Fruit fly (Drosophila melanogaster): ENCODE data around the gene noc.

The noc gene

DNA sequence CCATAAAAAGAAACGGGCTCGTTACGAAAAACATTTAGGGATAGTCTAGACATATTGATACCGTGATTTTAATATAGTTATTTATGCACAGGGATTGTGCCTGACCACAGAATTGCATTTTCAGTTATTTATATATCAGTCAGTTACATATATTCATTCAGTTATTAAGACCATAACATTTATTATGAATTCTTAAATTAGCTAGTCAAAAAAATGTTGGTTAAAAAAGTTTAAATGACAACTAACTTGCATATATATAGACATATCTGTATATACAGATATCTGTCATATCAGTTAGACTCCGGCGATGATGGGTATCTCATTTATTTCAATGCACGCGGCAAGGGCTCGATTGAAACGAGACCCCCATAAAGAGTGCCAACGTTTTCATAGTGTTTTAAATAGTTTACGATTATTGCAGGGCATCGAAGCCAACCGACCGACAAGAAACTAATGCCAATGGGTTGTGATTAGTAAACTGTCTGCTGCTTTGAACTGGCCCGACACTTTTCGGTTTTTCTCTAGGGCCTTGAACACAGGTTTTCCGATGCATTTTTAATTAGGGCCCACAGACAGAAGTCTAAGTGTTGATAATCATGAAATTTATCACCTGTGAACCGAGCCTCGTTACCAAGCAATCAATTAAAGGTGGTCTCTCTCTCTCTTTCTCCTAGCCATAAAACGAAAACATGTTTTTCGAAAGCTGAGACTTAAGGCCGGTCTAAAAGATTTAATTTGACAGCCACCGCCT lies 27.8 kb upstream of the noc start (continued):
- TF ChIP-seq unpg (GFP tag; optimal IDR thresholded peaks at IDR 0.05) (peak; percentile 68), Dll (GFP tag; IDR thresholded peaks at IDR 0.05; ENCODE audit: partially characterized antibody) (no peak), CG11723 (GFP tag; optimal IDR thresholded peaks at IDR 0.05) (peak; percentile 23), tap (tag; optimal IDR thresholded peaks at IDR 0.05) (peak; percentile 88), NfI (GFP tag; optimal IDR thresholded peaks at IDR 0.05) (no peak), CG7987 (GFP tag; optimal IDR thresholded peaks at IDR 0.05) (peak; percentile 58), lmd (GFP tag; IDR thresholded peaks at IDR 0.05) (peak; percentile 17; the same call in 1 of the 2 replicates), nau (GFP tag; optimal IDR thresholded peaks at IDR 0.05) (peak; percentile 69), CG6272 (GFP tag; IDR thresholded peaks at IDR 0.05) (0 out of 2 replicates have a peak, but pooled peaks have one; percentile 24), CG12391 (tag; optimal IDR thresholded peaks at IDR 0.05) (peak; percentile 80), CG7745 (tag; optimal IDR thresholded peaks at IDR 0.05) (no peak), lola (GFP tag; optimal IDR thresholded peaks at IDR 0.05) (peak in 1 of 3 experiments; percentile 90), CG9609 (GFP tag; optimal IDR thresholded peaks at IDR 0.05) (no peak), CG7928 (GFP tag; optimal IDR thresholded peaks at IDR 0.05) (no peak), CG17359 (tag; optimal IDR thresholded peaks at IDR 0.05) (peak; percentile 89), sug (tag; optimal IDR thresholded peaks at IDR 0.05) (peak; percentile 48), sr (GFP tag; IDR thresholded peaks at IDR 0.05) (0 out of 3 replicates have a peak, but pooled peaks have one; percentile 31), CG12104 (GFP tag; optimal IDR thresholded peaks at IDR 0.05) (no peak), CG16815 (GFP tag; optimal IDR thresholded peaks at IDR 0.05) (peak; percentile 66), CG15269 (tag; optimal IDR thresholded peaks at IDR 0.05) (peak; percentile 39), CG3726 (GFP tag; IDR thresholded peaks at IDR 0.05) (peak; percentile 67; the same call in 1 of the 3 replicates), Usf (GFP tag; optimal IDR thresholded peaks at IDR 0.05) (peak; percentile 26), Ets65A (GFP tag) (no peak), eyg (GFP tag; optimal IDR thresholded peaks at IDR 0.05) (no peak), HLHmδ (GFP tag; optimal IDR thresholded peaks at IDR 0.05) (no peak), Neu2 (GFP tag; optimal IDR thresholded peaks at IDR 0.05; ENCODE audit: borderline replicate concordance) (no peak), phol (tag; optimal IDR thresholded peaks at IDR 0.05) (peak; percentile 92), insv (GFP tag; optimal IDR thresholded peaks at IDR 0.05) (no peak), CG12236 (GFP tag; optimal IDR thresholded peaks at IDR 0.05) (peak; percentile 24), CG14014 (GFP tag; IDR thresholded peaks at IDR 0.05) (no peak), caup (GFP tag; optimal IDR thresholded peaks at IDR 0.05; ENCODE audit: severe bottlenecking) (no peak), CG2875 (GFP tag; optimal IDR thresholded peaks at IDR 0.05) (peak; percentile 61), CG14710 (tag; optimal IDR thresholded peaks at IDR 0.05) (peak; percentile 92), stc (GFP tag; IDR thresholded peaks at IDR 0.05) (peak; percentile 84), Eip74EF (GFP tag; optimal IDR thresholded peaks at IDR 0.05) (peak in 1 of 2 experiments; percentile 69), Oaz (GFP tag; IDR thresholded peaks at IDR 0.05) (0 out of 2 replicates have a peak, but pooled peaks have one; percentile 20), CG4404 (GFP tag; IDR thresholded peaks at IDR 0.05) (peak; percentile 82), cato (GFP tag; optimal IDR thresholded peaks at IDR 0.05; ENCODE audit: borderline replicate concordance) (peak; percentile 26), Awh (GFP tag; IDR thresholded peaks at IDR 0.05) (peak; percentile 93), gce (GFP tag; IDR thresholded peaks at IDR 0.05) (peak; percentile 67; the same call in 1 of the 3 replicates), CG12659 (GFP tag; optimal IDR thresholded peaks at IDR 0.05) (peak; percentile 42), hth (optimal IDR thresholded peaks at IDR 0.05) (peak; percentile 79), CG5180 (GFP tag; optimal IDR thresholded peaks at IDR 0.05) (peak; percentile 75), tll (GFP tag; optimal IDR thresholded peaks at IDR 0.05) (no peak), CG10959 (GFP tag; IDR thresholded peaks at IDR 0.05) (0 out of 2 replicates have a peak, but pooled peaks have one; percentile 10), CG12744 (GFP tag; optimal IDR thresholded peaks at IDR 0.05) (no peak), CG15601 (tag; optimal IDR thresholded peaks at IDR 0.05) (peak; percentile 82)

Measured in whole organism, embryonic.